Worm (Caenorhabditis elegans) whole organism, L1 larva: Measurements from ENCODE around the gene C27F2.4.

Experiments used
- C16A3.4 ChIP-seq: fragments of 150-350 bp; optimal IDR thresholded peaks from 2 replicates; lab custom pipeline; 2014; ENCODE audit warnings: missing biosample characterization, missing genetic modification characterization
- C34B4.2 ChIP-seq: sonication (generic microtip); optimal IDR thresholded peaks from 2 replicates; lab custom pipeline; 2017; ENCODE audit warnings: mild to moderate bottlenecking, missing genetic modification characterization, missing compliant biosample characterization
- Y116A8C.19 ChIP-seq: sonication (generic microtip); optimal IDR thresholded peaks from 2 replicates; lab custom pipeline; 2016; ENCODE audit warnings: missing compliant biosample characterization, missing genetic modification characterization, borderline replicate concordance
- alr-1 ChIP-seq: fragments of 200-800 bp; sonication (Bioruptor generic); optimal IDR thresholded peaks from 2 replicates; lab custom pipeline; 2018; ENCODE audit warnings: borderline replicate concordance, mild to moderate bottlenecking, missing genetic modification characterization, missing compliant biosample characterization
- aly-2 ChIP-seq: fragments of 150-350 bp; optimal IDR thresholded peaks from 2 replicates; lab custom pipeline; 2014; ENCODE audit warnings: missing biosample characterization, missing genetic modification characterization
- ama-1 ChIP-seq: fragments of 150-350 bp; optimal IDR thresholded peaks from 2 replicates; lab custom pipeline; 2014
- blmp-1 ChIP-seq: fragments of 150-350 bp; optimal IDR thresholded peaks from 2 replicates; lab custom pipeline; 2014; ENCODE audit warnings: missing biosample characterization, missing genetic modification characterization
- ceh-63 ChIP-seq: fragments of 200-800 bp; sonication (Bioruptor generic); optimal IDR thresholded peaks from 2 replicates; lab custom pipeline; 2018; ENCODE audit warnings: mild to moderate bottlenecking, missing genetic modification characterization, missing compliant biosample characterization
- ceh-8 ChIP-seq: fragments of 200-800 bp; sonication (Bioruptor generic); optimal IDR thresholded peaks from 2 replicates; lab custom pipeline; 2018; ENCODE audit warnings: mild to moderate bottlenecking, missing genetic modification characterization, moderate library complexity, missing compliant biosample characterization
- ceh-82 ChIP-seq, 3 experiments: fragments of 150-350 bp in 1 of 3; sonication (generic microtip) in 2 of 3; optimal IDR thresholded peaks; 2 replicates each; lab custom pipeline; 2014 to 2017; ENCODE audit warnings: missing biosample characterization in 3 of 3, missing genetic modification characterization in 3 of 3
- ceh-88 ChIP-seq: fragments of 200-800 bp; sonication (Bioruptor generic); IDR thresholded peaks from 2 replicates; pipeline ENCODE4 v1.3.6; 2022; ENCODE audit warnings: missing genetic modification characterization, missing compliant biosample characterization
- ces-1 ChIP-seq: fragments of 150-350 bp; optimal IDR thresholded peaks from 2 replicates; lab custom pipeline; 2014; ENCODE audit warnings: missing biosample characterization, missing genetic modification reagents, missing genetic modification characterization
- dpl-1 ChIP-seq, 3 experiments: fragments of 150-350 bp in 2 of 3; sonication (generic microtip) in 1 of 3; optimal IDR thresholded peaks; 2 replicates each; lab custom pipeline; 2014 to 2017; ENCODE audit warnings: missing biosample characterization in 3 of 3, missing genetic modification characterization in 3 of 3, missing genetic modification reagents in 3 of 3
- efl-1 ChIP-seq, 4 experiments: fragments of 150-350 bp; optimal IDR thresholded peaks in 3 of 4; peaks in 1 of 4; 1 replicate in 1 of 4; 2 replicates in 3 of 4; lab custom pipeline; 2014; ENCODE audit warnings: missing biosample characterization in 2 of 4, missing genetic modification characterization in 2 of 4, missing genetic modification reagents in 2 of 4
- elt-2 ChIP-seq: sonication (generic microtip); optimal IDR thresholded peaks from 2 replicates; lab custom pipeline; 2016; ENCODE audit warnings: missing genetic modification characterization, mild to moderate bottlenecking, inconsistent platforms, missing compliant biosample characterization, missing genetic modification reagents
- ets-5 ChIP-seq: fragments of 200-800 bp; sonication (Bioruptor generic); IDR thresholded peaks from 2 replicates; pipeline ENCODE4 v1.3.6; 2022; ENCODE audit warnings: missing genetic modification characterization, missing compliant biosample characterization
- fkh-4 ChIP-seq: sonication (generic microtip); optimal IDR thresholded peaks from 2 replicates; lab custom pipeline; 2016; ENCODE audit warnings: missing compliant biosample characterization, missing genetic modification characterization, borderline replicate concordance
- fos-1 ChIP-seq: fragments of 150-350 bp; optimal IDR thresholded peaks from 2 replicates; lab custom pipeline; 2014; ENCODE audit warnings: missing biosample characterization, missing genetic modification characterization
- hlh-4 ChIP-seq: sonication (generic microtip); optimal IDR thresholded peaks from 2 replicates; lab custom pipeline; 2016; ENCODE audit warnings: mild to moderate bottlenecking, missing genetic modification characterization, missing compliant biosample characterization
- irx-1 ChIP-seq: sonication (generic microtip); optimal IDR thresholded peaks from 2 replicates; lab custom pipeline; 2016; ENCODE audit warnings: missing genetic modification characterization, missing compliant biosample characterization
- isw-1 ChIP-seq: fragments of 200-800 bp; sonication (Bioruptor generic); IDR thresholded peaks from 2 replicates; pipeline ENCODE4 v1.3.6; 2022; ENCODE audit warnings: missing genetic modification characterization, missing compliant biosample characterization
- lin-13 ChIP-seq: fragments of 150-350 bp; optimal IDR thresholded peaks from 2 replicates; lab custom pipeline; 2014; ENCODE audit warnings: missing biosample characterization, missing genetic modification reagents, missing genetic modification characterization
- lin-15B ChIP-seq: fragments of 150-350 bp; sonication (generic microtip); optimal IDR thresholded peaks from 3 replicates; lab custom pipeline; 2014; ENCODE audit warnings: missing biosample characterization, missing genetic modification characterization
- lin-35 ChIP-seq, 2 experiments: fragments of 150-350 bp; optimal IDR thresholded peaks; 2 replicates each; lab custom pipeline; 2014; ENCODE audit warnings: missing biosample characterization in 2 of 2, missing genetic modification characterization in 2 of 2, missing genetic modification reagents in 2 of 2
- lin-39 ChIP-seq: fragments of 150-350 bp; optimal IDR thresholded peaks from 2 replicates; lab custom pipeline; 2014; ENCODE audit warnings: missing biosample characterization, missing genetic modification reagents, missing genetic modification characterization
- lsy-2 ChIP-seq, 2 experiments: fragments of 150-350 bp; optimal IDR thresholded peaks; 2 replicates each; lab custom pipeline; 2014; ENCODE audit warnings: missing biosample characterization in 2 of 2, missing genetic modification characterization in 2 of 2
- mab-9 ChIP-seq: fragments of 200-800 bp; sonication (Bioruptor generic); IDR thresholded peaks from 2 replicates; pipeline ENCODE4 v1.3.6; 2022; ENCODE audit warnings: missing genetic modification reagents, missing genetic modification characterization, missing compliant biosample characterization
- mef-2 ChIP-seq: fragments of 150-350 bp; optimal IDR thresholded peaks from 2 replicates; lab custom pipeline; 2014; ENCODE audit warnings: missing biosample characterization, missing genetic modification characterization
- mep-1 ChIP-seq: fragments of 150-350 bp; optimal IDR thresholded peaks from 2 replicates; lab custom pipeline; 2014; ENCODE audit warnings: missing biosample characterization, missing genetic modification characterization
- nhr-19 ChIP-seq: fragments of 200-800 bp; sonication (Bioruptor generic); conservative IDR thresholded peaks from 2 replicates; pipeline ENCODE4 v1.3.6; 2022; ENCODE audit warnings: missing genetic modification characterization, missing compliant biosample characterization
- nhr-47 ChIP-seq: sonication (generic microtip); optimal IDR thresholded peaks from 2 replicates; lab custom pipeline; 2016; ENCODE audit warnings: mild to moderate bottlenecking, missing genetic modification characterization, moderate library complexity, missing compliant biosample characterization
- nhr-84 ChIP-seq: sonication (generic microtip); optimal IDR thresholded peaks from 2 replicates; lab custom pipeline; 2017; ENCODE audit warnings: missing biosample characterization, missing genetic modification characterization
- nhr-85 ChIP-seq: sonication (generic microtip); peaks from one replicate; lab custom pipeline; 2016; ENCODE audit warnings: missing genetic modification characterization, inconsistent platforms, missing compliant biosample characterization
- nhr-90 ChIP-seq: sonication (generic microtip); optimal IDR thresholded peaks from 2 replicates; lab custom pipeline; 2016; ENCODE audit warnings: mild to moderate bottlenecking, missing genetic modification characterization, missing compliant biosample characterization; ENCODE audit not compliant: poor library complexity
- pax-3 ChIP-seq: fragments of 200-800 bp; sonication (Bioruptor generic); optimal IDR thresholded peaks from 2 replicates; lab custom pipeline; 2018; ENCODE audit warnings: mild to moderate bottlenecking, missing genetic modification characterization, moderate library complexity, missing compliant biosample characterization
- pqm-1 ChIP-seq: sonication (generic microtip); optimal IDR thresholded peaks from 3 replicates; lab custom pipeline; 2017; ENCODE audit warnings: missing biosample characterization, missing genetic modification characterization
- rnt-1 ChIP-seq: sonication (generic microtip); optimal IDR thresholded peaks from 2 replicates; lab custom pipeline; 2016; ENCODE audit warnings: mild to moderate bottlenecking, missing genetic modification characterization, moderate library complexity, missing compliant biosample characterization
- skn-1 ChIP-seq: fragments of 150-350 bp; optimal IDR thresholded peaks from 2 replicates; lab custom pipeline; 2014; ENCODE audit warnings: missing biosample characterization, missing genetic modification characterization
- snu-23 ChIP-seq: sonication (generic microtip); optimal IDR thresholded peaks from 2 replicates; lab custom pipeline; 2016; ENCODE audit warnings: missing genetic modification characterization, missing compliant biosample characterization
- tbx-2 ChIP-seq: sonication (generic microtip); optimal IDR thresholded peaks from 2 replicates; lab custom pipeline; 2016; ENCODE audit warnings: missing genetic modification characterization, missing compliant biosample characterization
- tlp-1 ChIP-seq: fragments of 150-350 bp; optimal IDR thresholded peaks from 2 replicates; lab custom pipeline; 2014; ENCODE audit warnings: missing biosample characterization, missing genetic modification characterization
- unc-62 ChIP-seq: fragments of 150-350 bp; optimal IDR thresholded peaks from 2 replicates; lab custom pipeline; 2014; ENCODE audit warnings: missing biosample characterization, missing genetic modification reagents, missing genetic modification characterization
- unc-86 ChIP-seq: sonication (generic microtip); optimal IDR thresholded peaks from 2 replicates; lab custom pipeline; 2016; ENCODE audit warnings: missing genetic modification characterization, missing compliant biosample characterization
- xbp-1 ChIP-seq: sonication (generic microtip); optimal IDR thresholded peaks from 2 replicates; lab custom pipeline; 2016; ENCODE audit warnings: missing genetic modification characterization, missing compliant biosample characterization

The C27F2.4 gene

DNA sequence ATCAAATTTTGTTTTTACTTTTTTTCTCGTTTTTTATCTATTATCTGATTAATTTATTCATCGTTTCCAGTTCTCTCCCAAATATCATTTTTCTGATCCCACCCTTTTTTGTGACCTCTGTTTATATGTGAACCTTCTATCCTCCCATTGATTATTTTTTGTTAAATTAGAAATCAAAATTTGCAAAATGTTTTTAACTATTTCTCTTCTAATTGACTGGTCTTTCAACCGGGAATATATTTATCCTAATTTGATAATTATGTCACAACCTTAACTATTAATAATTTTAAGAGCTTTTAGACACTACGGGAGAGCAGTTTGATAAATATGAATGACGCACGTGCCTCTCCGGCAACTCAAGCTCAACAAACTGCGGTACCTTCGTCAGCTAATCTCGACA is 15.9 kb downstream of the C27F2.4 start, which contains the start of gene ntl-9:
Gene ntl-9 (plus strand): TSS at position 301 of the 400 bp plus-strand sequence.
- TF ChIP-seq isw-1 (GFP tag; lab: Robert Waterston, UW): no peak
- TF ChIP-seq ceh-63 (GFP tag; lab: Kevin White, UChicago): no peak
- TF ChIP-seq nhr-84 (tag; lab: Kevin White, UChicago): no peak
- no peak for TF ChIP-seq ceh-88
- TF ChIP-seq skn-1: no peak
- no peak for TF ChIP-seq mab-9 (GFP tag; lab: Robert Waterston, UW)
- no peak for TF ChIP-seq irx-1

DNA sequence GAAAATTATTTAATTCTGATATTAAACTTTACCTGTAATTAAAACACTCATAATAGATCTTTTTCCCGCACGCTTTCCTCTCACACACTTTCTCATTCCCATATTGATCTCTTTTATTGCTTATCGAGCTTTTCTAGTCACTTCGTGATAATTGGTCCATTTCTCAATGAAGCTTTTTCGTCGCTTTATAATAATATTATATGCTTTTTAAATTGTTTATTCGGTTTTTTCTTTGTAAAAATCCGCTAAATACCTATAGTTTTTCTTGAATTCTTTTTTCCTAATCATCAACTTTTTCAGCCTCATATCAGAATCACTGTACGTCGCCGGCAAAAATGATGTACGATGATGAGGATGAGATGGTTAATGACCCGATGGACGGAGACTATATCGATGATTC is 20.8 kb downstream of the C27F2.4 start, which contains the start of gene rpb-2:
Gene rpb-2 (plus strand): TSS at position 301 of the 400 bp plus-strand sequence.
- TF ChIP-seq xbp-1 (tag; lab: Kevin White, UChicago) (no peak), alr-1 (tag; lab: Kevin White, UChicago) (no peak), pqm-1 (tag; lab: Kevin White, UChicago) (no peak), blmp-1 (no peak), efl-1 (optimal IDR thresholded peaks at IDR 0.05; lab: Kevin White, UChicago) (no peak), efl-1 (GFP tag; optimal IDR thresholded peaks at IDR 0.05 in 1 of 2; lab: Kevin White, UChicago) (peak in 1 of 2 experiments; percentile 35), aly-2 (tag; lab: Kevin White, UChicago) (no peak), tbx-2 (no peak), nhr-19 (GFP tag; lab: Robert Waterston, UW) (no peak)
- TF ChIP-seq, all 84 proteins: peak for 1

ce11 chrIII:4937022-4937421 is 23.1 kb downstream of the C27F2.4 start, which contains the start of gene fsn-1:
Gene fsn-1 (plus strand): TSS chrIII:4937322.
- no peak for TF ChIP-seq xbp-1 (tag; lab: Kevin White, UChicago)
- no peak for TF ChIP-seq blmp-1
- TF ChIP-seq ceh-8 (GFP tag; lab: Kevin White, UChicago): no peak
- TF ChIP-seq nhr-47: no peak
- no peak for TF ChIP-seq ceh-88
- TF ChIP-seq C34B4.2 (tag; lab: Kevin White, UChicago): no peak
- no peak for TF ChIP-seq nhr-19 (GFP tag; lab: Robert Waterston, UW)
- TF ChIP-seq unc-86 (tag; lab: Kevin White, UChicago): no peak
- no peak for TF ChIP-seq ces-1 (GFP tag; lab: Kevin White, UChicago)
- no peak for TF ChIP-seq irx-1
- TF ChIP-seq fos-1: no peak
- TF ChIP-seq unc-62 (GFP tag; lab: Kevin White, UChicago): no peak
- no peak for TF ChIP-seq isw-1 (GFP tag; lab: Robert Waterston, UW)
- TF ChIP-seq lin-39 (tag; lab: Kevin White, UChicago): no peak

DNA sequence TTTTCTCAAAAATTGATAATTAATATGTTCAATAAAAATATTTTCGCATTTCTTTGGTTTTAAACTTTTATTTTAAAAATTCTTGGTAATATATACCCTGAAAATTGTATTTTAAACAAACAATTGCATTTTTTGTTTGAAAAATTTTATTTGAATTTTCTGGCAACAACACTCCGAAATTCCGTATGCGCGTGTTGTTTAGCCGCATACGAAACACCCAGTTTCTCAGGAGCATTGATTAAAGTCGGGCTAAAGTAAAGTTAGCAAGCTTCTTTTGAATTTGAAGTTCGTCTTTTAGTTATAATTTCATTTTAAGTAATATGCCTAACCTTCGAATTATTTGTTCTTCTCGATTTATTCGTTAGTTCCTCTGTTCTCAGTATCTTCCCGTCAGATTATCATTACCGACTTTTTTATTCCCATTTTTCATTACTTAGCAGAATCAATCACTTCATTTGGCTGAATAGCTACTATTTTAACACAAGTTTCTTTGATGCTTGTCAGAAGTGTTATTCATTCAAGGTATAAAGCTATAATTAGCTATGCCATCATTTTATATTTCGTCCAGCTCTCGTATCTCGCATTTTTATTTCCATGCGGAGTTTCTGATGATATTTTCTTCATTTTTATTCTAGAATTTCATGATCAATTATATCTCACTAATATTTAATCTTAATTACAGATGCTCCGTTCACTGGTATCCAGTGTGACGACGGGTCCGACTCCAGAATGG is 25.0 kb downstream of the C27F2.4 start, which contains the start of gene mrps-18C:
Gene mrps-18C (plus strand): TSS at position 683 of the 733 bp plus-strand sequence.
- TF ChIP-seq ceh-82 (tag; optimal IDR thresholded peaks at IDR 0.05; lab: Kevin White, UChicago) (peak in 1 of 3 experiments; percentile 11), lin-35 (GFP tag; optimal IDR thresholded peaks at IDR 0.05; lab: Kevin White, UChicago) (peak; percentile 60 to 69), lin-13 (GFP tag; lab: Kevin White, UChicago) (no peak), unc-62 (GFP tag; lab: Kevin White, UChicago) (no peak), ama-1 (lab: Kevin White, UChicago) (no peak), mef-2 (tag; lab: Kevin White, UChicago) (no peak), nhr-85 (tag; lab: Kevin White, UChicago) (peak; percentile 2), lin-15B (tag; lab: Kevin White, UChicago) (peak; percentile 34), rnt-1 (tag; lab: Kevin White, UChicago) (peak; percentile 35), tlp-1 (tag; lab: Kevin White, UChicago) (no peak), C16A3.4 (no peak), lsy-2 (tag; optimal IDR thresholded peaks at IDR 0.05; lab: Kevin White, UChicago) (peak; percentile 19 to 60), tbx-2 (no peak), elt-2 (tag; lab: Kevin White, UChicago) (no peak), dpl-1 (GFP tag; optimal IDR thresholded peaks at IDR 0.05; lab: Kevin White, UChicago) (peak; percentile 42 to 70 (median 59)), mep-1 (peak; percentile 47), blmp-1 (peak; percentile 18), ets-5 (GFP tag; lab: Robert Waterston, UW) (no peak), pax-3 (no peak), nhr-90 (no peak), efl-1 (optimal IDR thresholded peaks at IDR 0.05; lab: Kevin White, UChicago) (peak; percentile 48 to 66), efl-1 (GFP tag; optimal IDR thresholded peaks at IDR 0.05 in 1 of 2; lab: Kevin White, UChicago) (peak; percentile 68 to 96), lin-39 (tag; lab: Kevin White, UChicago) (no peak), nhr-47 (peak; percentile 49), snu-23 (GFP tag; lab: Kevin White, UChicago) (peak; percentile 16), hlh-4 (no peak), fkh-4 (tag; lab: Kevin White, UChicago) (no peak), Y116A8C.19 (no peak)
